Fruit fly (Drosophila melanogaster): ENCODE data around the gene CG11470.

The CG11470 gene

DNA sequence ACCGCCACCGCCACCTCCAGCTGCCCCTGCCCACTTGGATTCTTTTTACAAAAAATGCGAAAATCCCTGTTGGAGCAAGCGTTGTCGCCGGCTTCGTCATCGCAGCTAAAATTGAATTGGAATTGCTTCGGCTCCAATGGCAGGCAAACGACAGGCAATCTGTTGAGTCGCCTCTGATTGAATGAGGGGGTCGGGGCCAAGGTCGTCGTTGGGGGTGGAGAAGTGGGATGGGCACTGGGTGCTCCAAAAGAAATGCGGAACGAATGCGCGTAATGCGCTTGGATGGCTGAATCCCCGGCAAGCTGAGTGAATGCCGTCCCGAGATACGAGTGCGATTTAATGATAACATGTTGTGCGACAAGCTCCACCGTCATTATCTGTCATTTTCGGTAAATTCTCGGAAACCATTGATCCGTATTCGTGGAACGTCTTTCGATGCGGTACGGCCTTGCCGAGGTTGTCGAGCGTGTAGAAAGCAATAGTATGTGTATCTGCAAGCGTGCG, 28.2 kb upstream of the CG11470 start:
- TF ChIP-seq N (GFP tag; optimal IDR thresholded peaks at IDR 0.05): no peak
- TF ChIP-seq Rel (GFP tag; optimal IDR thresholded peaks at IDR 0.05): no peak
- TF ChIP-seq Rel (tag; optimal IDR thresholded peaks at IDR 0.05): peak; percentile 66
- TF ChIP-seq Abd-B (GFP tag; optimal IDR thresholded peaks at IDR 0.05): no peak

DNA sequence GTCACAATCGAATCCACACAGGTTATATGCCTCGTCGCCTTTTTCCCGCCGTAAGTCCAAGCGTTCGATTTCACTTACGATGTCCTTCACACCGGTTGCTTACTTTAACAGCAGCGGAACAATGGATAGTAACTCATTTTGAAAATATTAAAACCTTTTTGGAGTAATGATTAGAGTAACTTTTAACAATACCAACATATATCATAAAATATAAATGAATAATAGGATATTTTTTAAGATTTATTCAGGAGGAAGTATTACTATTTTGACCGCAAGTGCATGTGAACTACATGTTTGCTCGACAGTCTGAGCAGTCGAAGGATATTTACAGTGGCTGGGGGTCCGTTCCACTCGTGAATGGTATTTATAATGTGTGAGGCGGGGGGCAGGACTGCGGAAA, 27.6 kb upstream of the CG11470 start:
- TF ChIP-seq sage (GFP tag; optimal IDR thresholded peaks at IDR 0.05): no peak
- no peak for TF ChIP-seq Jra (GFP tag; optimal IDR thresholded peaks at IDR 0.05)
- peak; percentile 33 for TF ChIP-seq OdsH (GFP tag; optimal IDR thresholded peaks at IDR 0.05)
- TF ChIP-seq foxo (GFP tag; optimal IDR thresholded peaks at IDR 0.05): peak in 1 of 2 experiments; percentile 3
- TF ChIP-seq HLH106 (tag; optimal IDR thresholded peaks at IDR 0.05): peak; percentile 59
- no peak for TF ChIP-seq brk (GFP tag; optimal IDR thresholded peaks at IDR 0.05)
- TF ChIP-seq h (GFP tag; optimal IDR thresholded peaks at IDR 0.05): peak; percentile 43
- TF ChIP-seq rgr (GFP tag; optimal IDR thresholded peaks at IDR 0.05): peak; percentile 30
- TF ChIP-seq fru (GFP tag; optimal IDR thresholded peaks at IDR 0.05): peak; percentile 4
- peak; percentile 15 for TF ChIP-seq Sp1 (GFP tag; optimal IDR thresholded peaks at IDR 0.05)
- TF ChIP-seq CG32264 (GFP tag; optimal IDR thresholded peaks at IDR 0.05): no peak
- TF ChIP-seq Vsx2 (GFP tag; optimal IDR thresholded peaks at IDR 0.05; ENCODE audit: partially characterized antibody): no peak
- no peak for TF ChIP-seq dl (GFP tag; optimal IDR thresholded peaks at IDR 0.05; ENCODE audit: insufficient read depth in 1 of 2, partially characterized antibody in 2 of 2)
- TF ChIP-seq Hr78 (GFP tag; optimal IDR thresholded peaks at IDR 0.05): no peak

DNA sequence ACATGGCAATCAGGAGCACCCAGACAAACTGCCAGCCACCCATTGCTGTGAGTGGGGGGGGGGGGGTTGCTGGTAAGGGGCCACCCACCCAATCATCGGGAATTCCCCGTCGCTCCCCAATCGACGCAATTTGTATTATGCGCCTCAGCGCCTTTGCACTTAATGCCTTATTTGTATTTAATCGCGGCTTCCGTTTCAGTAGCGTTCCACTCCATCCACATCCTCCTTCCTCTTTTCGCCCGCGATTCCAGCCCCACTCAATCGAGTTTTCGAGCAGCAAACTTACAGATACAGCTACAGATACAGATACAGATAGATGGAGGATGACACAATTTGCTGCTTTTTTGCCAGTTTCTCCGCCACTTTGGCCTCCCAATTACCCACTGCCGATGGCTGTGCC, 21.4 kb upstream of the CG11470 start:
- no peak for TF ChIP-seq dsf (GFP tag; optimal IDR thresholded peaks at IDR 0.05; ENCODE audit: borderline replicate concordance)
- no peak for TF ChIP-seq sage (GFP tag; optimal IDR thresholded peaks at IDR 0.05)
- TF ChIP-seq dmrt93B (GFP tag; optimal IDR thresholded peaks at IDR 0.05): no peak
- no peak for TF ChIP-seq foxo (GFP tag; optimal IDR thresholded peaks at IDR 0.05)
- TF ChIP-seq dl (GFP tag; optimal IDR thresholded peaks at IDR 0.05; ENCODE audit: insufficient read depth in 1 of 2, partially characterized antibody in 2 of 2): no peak
- TF ChIP-seq sv (GFP tag; optimal IDR thresholded peaks at IDR 0.05): no peak
- TF ChIP-seq CG9705 (GFP tag; optimal IDR thresholded peaks at IDR 0.05): no peak
- TF ChIP-seq usp (GFP tag; optimal IDR thresholded peaks at IDR 0.05): no peak

DNA sequence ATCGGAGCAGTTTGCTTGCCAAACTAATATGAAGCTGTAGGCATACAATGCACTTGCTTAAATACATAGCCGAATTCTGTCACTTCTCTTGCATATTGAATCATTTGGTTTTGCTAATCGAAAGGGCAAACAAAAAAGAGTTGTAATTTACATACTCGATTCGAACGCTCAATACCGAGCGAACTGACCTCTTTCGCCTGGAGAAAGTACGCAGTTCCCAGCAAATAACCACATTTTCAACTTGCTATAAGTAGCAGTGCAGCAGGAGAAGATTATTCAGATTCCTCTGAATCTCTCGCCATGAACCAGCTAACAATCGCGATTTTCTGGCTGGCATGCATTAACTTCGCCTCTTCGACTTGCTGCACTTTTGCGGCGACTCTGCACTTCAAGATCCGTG, 18.6 kb upstream of the CG11470 start, which contains the start of gene Diedel2:
Diedel2 (plus strand) TSS at position 301 of the 400 bp plus-strand sequence.
- no peak for TF ChIP-seq Hnf4 (GFP tag; optimal IDR thresholded peaks at IDR 0.05)
- TF ChIP-seq brk (GFP tag; optimal IDR thresholded peaks at IDR 0.05): no peak
- no peak for TF ChIP-seq Myc (optimal IDR thresholded peaks at IDR 0.05)
- TF ChIP-seq woc (GFP tag; optimal IDR thresholded peaks at IDR 0.05): no peak
- no peak for TF ChIP-seq dl (GFP tag; optimal IDR thresholded peaks at IDR 0.05; ENCODE audit: insufficient read depth in 1 of 2, partially characterized antibody in 2 of 2)
- TF ChIP-seq CG32264 (GFP tag; optimal IDR thresholded peaks at IDR 0.05): no peak
- TF ChIP-seq N (GFP tag; optimal IDR thresholded peaks at IDR 0.05): no peak
- TF ChIP-seq lola (GFP tag; optimal IDR thresholded peaks at IDR 0.05): no peak
- TF ChIP-seq rgr (GFP tag; optimal IDR thresholded peaks at IDR 0.05): no peak
- TF ChIP-seq jim (GFP tag; optimal IDR thresholded peaks at IDR 0.05): no peak
- no peak for TF ChIP-seq h (GFP tag; optimal IDR thresholded peaks at IDR 0.05)
- TF ChIP-seq dsf (GFP tag; optimal IDR thresholded peaks at IDR 0.05; ENCODE audit: borderline replicate concordance): no peak

DNA sequence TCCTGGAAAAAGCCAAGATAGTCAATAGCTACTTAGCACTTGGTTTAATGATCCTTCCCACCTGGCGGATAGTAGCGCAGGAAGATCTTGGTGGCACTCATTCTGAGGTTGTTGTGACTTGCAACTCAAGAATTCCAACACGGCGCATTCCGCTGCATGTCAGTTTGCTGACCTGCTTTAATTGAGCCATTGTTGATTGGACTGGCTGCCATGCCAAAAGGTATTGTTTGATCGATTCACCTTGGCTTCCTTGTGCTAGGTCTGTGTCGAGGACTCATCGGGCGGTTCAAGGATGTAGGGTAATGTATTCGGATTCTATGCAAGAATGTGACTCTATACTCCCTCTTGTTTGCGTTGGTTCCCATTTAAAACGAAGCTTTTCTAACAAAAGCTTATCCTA, 11.2 kb upstream of the CG11470 start, which contains the start of gene CG7568:
CG7568 (minus strand) TSS at position 101 of the 400 bp plus-strand sequence.
- TF ChIP-seq tai (GFP tag; optimal IDR thresholded peaks at IDR 0.05): no peak
- no peak for TF ChIP-seq ey (GFP tag; optimal IDR thresholded peaks at IDR 0.05)
- TF ChIP-seq dsf (GFP tag; optimal IDR thresholded peaks at IDR 0.05; ENCODE audit: borderline replicate concordance): no peak
- TF ChIP-seq br (GFP tag; optimal IDR thresholded peaks at IDR 0.05): no peak
- no peak for TF ChIP-seq dmrt93B (GFP tag; optimal IDR thresholded peaks at IDR 0.05)
- TF ChIP-seq lola (GFP tag; optimal IDR thresholded peaks at IDR 0.05): no peak
- TF ChIP-seq Dfd (GFP tag; optimal IDR thresholded peaks at IDR 0.05): no peak
- TF ChIP-seq sage (GFP tag; optimal IDR thresholded peaks at IDR 0.05): no peak
- no peak for TF ChIP-seq rgr (GFP tag; optimal IDR thresholded peaks at IDR 0.05)
- TF ChIP-seq jim (GFP tag; optimal IDR thresholded peaks at IDR 0.05): no peak
- no peak for TF ChIP-seq sv (GFP tag; optimal IDR thresholded peaks at IDR 0.05)

All from whole organism, wandering third instar larva.